Worm (Caenorhabditis elegans): ENCODE measurements around the gene mcp-1.

The mcp-1 gene

ce11 chrV:5943167-5943566 is 18.4 kb upstream of the mcp-1 start, which contains the start of gene pst-1:
TSS of gene pst-1 (plus strand) at chrV:5943467.
- no peak for TF ChIP-seq let-526 (GFP tag; IDR thresholded peaks at IDR 0.05)
- TF ChIP-seq F39B2.1 (GFP tag; IDR thresholded peaks at IDR 0.05): no peak
- no peak for TF ChIP-seq ztf-18 (tag; optimal IDR thresholded peaks at IDR 0.05)
- no peak for TF ChIP-seq ceh-58 (GFP tag; IDR thresholded peaks at IDR 0.05)
- no peak for TF ChIP-seq B0261.1 (tag; optimal IDR thresholded peaks at IDR 0.05)
- TF ChIP-seq hlh-12 (tag; optimal IDR thresholded peaks at IDR 0.05): no peak
- no peak for TF ChIP-seq ama-1 (optimal IDR thresholded peaks at IDR 0.05)
- TF ChIP-seq ama-1 (GFP tag; optimal IDR thresholded peaks at IDR 0.05): no peak
- no peak for TF ChIP-seq ztf-25 (GFP tag; IDR thresholded peaks at IDR 0.05)
- TF ChIP-seq nhr-120 (GFP tag; IDR thresholded peaks at IDR 0.05): no peak
- no peak for TF ChIP-seq nfya-2 (GFP tag; IDR thresholded peaks at IDR 0.05)
- TF ChIP-seq akir-1 (GFP tag; optimal IDR thresholded peaks at IDR 0.05): no peak

ce11 chrV:5949674-5950149 is 11.9 kb upstream of the mcp-1 start:
- no peak for TF ChIP-seq hmg-20 (GFP tag; IDR thresholded peaks at IDR 0.05)
- TF ChIP-seq madf-6 (GFP tag; IDR thresholded peaks at IDR 0.05): no peak
- no peak for TF ChIP-seq F57A8.1 (GFP tag; optimal IDR thresholded peaks at IDR 0.05)
- TF ChIP-seq Y53G8AR.9 (GFP tag; conservative IDR thresholded peaks at IDR 0.05): no peak
- no peak for TF ChIP-seq ekl-4 (GFP tag; IDR thresholded peaks at IDR 0.05)
- TF ChIP-seq cebp-1 (GFP tag; IDR thresholded peaks at IDR 0.05): no peak
- no peak for TF ChIP-seq cebp-1 (tag; optimal IDR thresholded peaks at IDR 0.05)
- no peak for TF ChIP-seq T07F8.4 (tag; optimal IDR thresholded peaks at IDR 0.05)
- no peak for TF ChIP-seq ztf-28 (GFP tag; IDR thresholded peaks at IDR 0.05)
- TF ChIP-seq ztf-6 (GFP tag; IDR thresholded peaks at IDR 0.05): no peak
- no peak for TF ChIP-seq Y53F4B.3 (GFP tag; IDR thresholded peaks at IDR 0.05)
- TF ChIP-seq mxl-1 (tag; optimal IDR thresholded peaks at IDR 0.05): no peak
- TF ChIP-seq akir-1 (GFP tag; optimal IDR thresholded peaks at IDR 0.05): no peak
- no peak for TF ChIP-seq fkh-3 (tag; optimal IDR thresholded peaks at IDR 0.05)
- no peak for TF ChIP-seq nfya-2 (GFP tag; IDR thresholded peaks at IDR 0.05)
- no peak for TF ChIP-seq sptf-2 (GFP tag; optimal IDR thresholded peaks at IDR 0.05)
- TF ChIP-seq zfh-2 (GFP tag; conservative IDR thresholded peaks at IDR 0.05): no peak

ce11 chrV:5951133-5951532 is 10.5 kb upstream of the mcp-1 start, which contains the start of gene M03F8.1:
TSS of gene M03F8.1 (plus strand) at chrV:5951433.
- no peak for TF ChIP-seq nhr-90 (tag; optimal IDR thresholded peaks at IDR 0.05)
- no peak for TF ChIP-seq mxl-1 (tag; optimal IDR thresholded peaks at IDR 0.05)
- TF ChIP-seq ZK185.1 (tag; optimal IDR thresholded peaks at IDR 0.05; ENCODE audit: poor library complexity, severe bottlenecking): no peak
- no peak for TF ChIP-seq hlh-12 (tag; optimal IDR thresholded peaks at IDR 0.05)
- TF ChIP-seq bed-1 (GFP tag; IDR thresholded peaks at IDR 0.05): no peak

- TF ChIP-seq repo-1 (tag; optimal IDR thresholded peaks at IDR 0.05) (no peak), ceh-79 (tag; optimal IDR thresholded peaks at IDR 0.05) (no peak), nfya-1 (tag; optimal IDR thresholded peaks at IDR 0.05; ENCODE audit: borderline replicate concordance, insufficient read depth) (no peak), nhr-120 (GFP tag; IDR thresholded peaks at IDR 0.05) (no peak), mes-4 (tag; optimal IDR thresholded peaks at IDR 0.05) (no peak), zim-3 (tag; optimal IDR thresholded peaks at IDR 0.05) (no peak), T26A5.8 (tag; optimal IDR thresholded peaks at IDR 0.05) (no peak), hlh-12 (tag; optimal IDR thresholded peaks at IDR 0.05) (no peak), lsl-1 (GFP tag; optimal IDR thresholded peaks at IDR 0.05) (no peak)
Measured at ce11 chrV:5953086-5953485, 8.5 kb upstream of the mcp-1 start.

Measured in whole organism, young adult.